Fruit fly (Drosophila melanogaster) whole organism, embryonic: ENCODE data around the gene CG43993.
A peak's percentile ranks its signal among the peaks of the same experiment; 100 is the strongest.

Experiments used
- Ada2b ChIP-seq: fragments of 200-800 bp; sonication (Bioruptor generic); IDR thresholded peaks from 2 replicates; pipeline ENCODE4 v1.3.6; 2022; ENCODE audit warnings: missing biosample characterization, missing genetic modification characterization
- CG12391 ChIP-seq: fragments of 200-800 bp; sonication (Bioruptor generic); optimal IDR thresholded peaks from 3 replicates; lab custom pipeline; 2018; ENCODE audit warnings: missing biosample characterization, mild to moderate bottlenecking, missing genetic modification characterization, moderate library complexity
- CG15011 ChIP-seq: fragments of 200-800 bp; sonication (Bioruptor generic); optimal IDR thresholded peaks from 3 replicates; lab custom pipeline; 2018; ENCODE audit warnings: missing biosample characterization, mild to moderate bottlenecking, missing genetic modification characterization
- CG17568 ChIP-seq: fragments of 200-800 bp; sonication (Bioruptor generic); optimal IDR thresholded peaks from 2 replicates; lab custom pipeline; 2018; ENCODE audit warnings: missing biosample characterization, mild to moderate bottlenecking, missing genetic modification characterization, moderate library complexity
- CG1792 ChIP-seq: fragments of 200-800 bp; sonication (Bioruptor generic); optimal IDR thresholded peaks from 2 replicates; lab custom pipeline; 2016; ENCODE audit warnings: missing biosample characterization, missing genetic modification characterization
- CG18476 ChIP-seq: fragments of 200-800 bp; sonication (Bioruptor generic); optimal IDR thresholded peaks from 2 replicates; lab custom pipeline; 2016; ENCODE audit warnings: missing biosample characterization, mild to moderate bottlenecking, missing genetic modification characterization
- CG2875 ChIP-seq: fragments of 200-800 bp; sonication (Bioruptor generic); optimal IDR thresholded peaks from 2 replicates; lab custom pipeline; 2017; ENCODE audit warnings: missing biosample characterization, mild to moderate bottlenecking, missing genetic modification characterization, missing genetic modification reagents
- CG30020 ChIP-seq: fragments of 200-800 bp; optimal IDR thresholded peaks from 2 replicates; lab custom pipeline; 2019; ENCODE audit warnings: missing biosample characterization, mild to moderate bottlenecking, missing genetic modification characterization, moderate library complexity
- CG30403 ChIP-seq: fragments of 200-800 bp; sonication (Bioruptor generic); optimal IDR thresholded peaks from 3 replicates; lab custom pipeline; 2016; ENCODE audit warnings: missing biosample characterization, missing genetic modification characterization
- CG3163 ChIP-seq: fragments of 200-800 bp; sonication (Bioruptor generic); optimal IDR thresholded peaks from 3 replicates; lab custom pipeline; 2016; ENCODE audit warnings: missing biosample characterization, missing genetic modification characterization
- CG32532 ChIP-seq: fragments of 200-800 bp; sonication (Bioruptor generic); IDR thresholded peaks from 2 replicates; pipeline ENCODE4 v1.3.6; 2022; ENCODE audit warnings: missing biosample characterization, missing genetic modification characterization
- CG34422 ChIP-seq: fragments of 200-800 bp; sonication (Bioruptor generic); IDR thresholded peaks from 3 replicates; pipeline ENCODE4 v1.3.6; 2022; ENCODE audit warnings: missing biosample characterization, missing genetic modification characterization
- CG4707 ChIP-seq: fragments of 200-800 bp; sonication (Bioruptor generic); optimal IDR thresholded peaks from 2 replicates; lab custom pipeline; 2018; ENCODE audit warnings: missing biosample characterization, mild to moderate bottlenecking, missing genetic modification characterization, moderate library complexity
- CG4730 ChIP-seq: fragments of 200-800 bp; sonication (Bioruptor generic); IDR thresholded peaks from 2 replicates; pipeline ENCODE4 v1.3.6; 2022; ENCODE audit warnings: missing biosample characterization, missing genetic modification characterization
- CG5245 ChIP-seq: fragments of 200-800 bp; sonication (Bioruptor generic); optimal IDR thresholded peaks from 3 replicates; lab custom pipeline; 2016; ENCODE audit warnings: missing biosample characterization, missing genetic modification characterization
- CG5953 ChIP-seq: fragments of 200-800 bp; sonication (Bioruptor generic); IDR thresholded peaks from 2 replicates; pipeline ENCODE4 v1.3.6; 2022; ENCODE audit warnings: missing biosample characterization, missing genetic modification characterization
- CG7357 ChIP-seq: fragments of 200-800 bp; sonication (Bioruptor generic); IDR thresholded peaks from 3 replicates; pipeline ENCODE4 v1.3.6; 2022; ENCODE audit warnings: missing biosample characterization, missing genetic modification characterization
- CG7786 ChIP-seq: fragments of 200-800 bp; sonication (Bioruptor generic); optimal IDR thresholded peaks from 2 replicates; lab custom pipeline; 2016; ENCODE audit warnings: missing biosample characterization, missing genetic modification characterization
- CG7928 ChIP-seq: fragments of 200-800 bp; sonication (Bioruptor generic); optimal IDR thresholded peaks from 2 replicates; lab custom pipeline; 2017; ENCODE audit warnings: missing biosample characterization, mild to moderate bottlenecking, missing genetic modification characterization
- CG9609 ChIP-seq: fragments of 200-800 bp; sonication (Bioruptor generic); optimal IDR thresholded peaks from 3 replicates; lab custom pipeline; 2016; ENCODE audit warnings: missing biosample characterization, missing genetic modification characterization
- CG9817 ChIP-seq: fragments of 200-800 bp; sonication (Bioruptor generic); optimal IDR thresholded peaks from 2 replicates; lab custom pipeline; 2018; ENCODE audit warnings: missing biosample characterization, mild to moderate bottlenecking, missing genetic modification characterization, moderate library complexity
- CrebB ChIP-seq: fragments of 200-800 bp; sonication (Bioruptor generic); optimal IDR thresholded peaks from 3 replicates; lab custom pipeline; 2018; ENCODE audit warnings: missing biosample characterization, mild to moderate bottlenecking, missing genetic modification characterization
- Dad ChIP-seq: fragments of 200-800 bp; sonication (Bioruptor generic); optimal IDR thresholded peaks from 3 replicates; lab custom pipeline; 2016; ENCODE audit warnings: missing biosample characterization, missing genetic modification characterization
- Dip3 ChIP-seq: fragments of 200-800 bp; sonication (Bioruptor generic); optimal IDR thresholded peaks from 3 replicates; lab custom pipeline; 2016; ENCODE audit warnings: missing biosample characterization, missing genetic modification characterization
- ERR ChIP-seq: fragments of 200-800 bp; sonication (Bioruptor generic); optimal IDR thresholded peaks from 2 replicates; lab custom pipeline; 2016; ENCODE audit warnings: missing biosample characterization, missing genetic modification characterization
- Fer3 ChIP-seq: fragments of 200-800 bp; sonication (Bioruptor generic); optimal IDR thresholded peaks from 2 replicates; lab custom pipeline; 2018; ENCODE audit warnings: missing biosample characterization, mild to moderate bottlenecking, missing genetic modification characterization, moderate library complexity
- H2.0 ChIP-seq: fragments of 200-800 bp; sonication (Bioruptor generic); IDR thresholded peaks from 2 replicates; pipeline ENCODE4 v1.3.6; 2022; ENCODE audit warnings: missing biosample characterization, missing genetic modification characterization
- Hsf ChIP-seq: fragments of 200-800 bp; sonication (Bioruptor generic); optimal IDR thresholded peaks from 3 replicates; lab custom pipeline; 2016; ENCODE audit warnings: missing biosample characterization, missing genetic modification characterization
- MESR4 ChIP-seq: fragments of 200-800 bp; sonication (Bioruptor generic); optimal IDR thresholded peaks from 2 replicates; lab custom pipeline; 2018; ENCODE audit warnings: missing biosample characterization, mild to moderate bottlenecking, missing genetic modification characterization, moderate library complexity
- NfI ChIP-seq: fragments of 200-800 bp; sonication (Bioruptor generic); optimal IDR thresholded peaks from 3 replicates; lab custom pipeline; 2018; ENCODE audit warnings: missing biosample characterization, mild to moderate bottlenecking, missing genetic modification characterization, moderate library complexity
- Rfx ChIP-seq: fragments of 200-800 bp; sonication (Bioruptor generic); IDR thresholded peaks from 2 replicates; pipeline ENCODE4 v1.3.6; 2022; ENCODE audit warnings: missing biosample characterization, missing genetic modification characterization
- Sox102F ChIP-seq: fragments of 200-800 bp; sonication (Bioruptor generic); optimal IDR thresholded peaks from 2 replicates; lab custom pipeline; 2018; ENCODE audit warnings: missing biosample characterization, mild to moderate bottlenecking, missing genetic modification characterization, moderate library complexity
- TFAM ChIP-seq: fragments of 200-800 bp; sonication (Bioruptor generic); optimal IDR thresholded peaks from 2 replicates; lab custom pipeline; 2017; ENCODE audit warnings: missing biosample characterization, missing genetic modification characterization, inconsistent platforms
- YL-1 ChIP-seq: fragments of 200-800 bp; sonication (Bioruptor generic); optimal IDR thresholded peaks from 3 replicates; lab custom pipeline; 2017; ENCODE audit warnings: missing biosample characterization, mild to moderate bottlenecking, missing genetic modification characterization
- aop ChIP-seq: fragments of 200-800 bp; sonication (Bioruptor generic); IDR thresholded peaks from 2 replicates; pipeline ENCODE4 v1.3.6; 2022; ENCODE audit warnings: missing biosample characterization, missing genetic modification characterization
- ash1 ChIP-seq: fragments of 200-800 bp; sonication (Bioruptor generic); optimal IDR thresholded peaks from 2 replicates; lab custom pipeline; 2018; ENCODE audit warnings: missing biosample characterization, mild to moderate bottlenecking, missing genetic modification characterization
- crol ChIP-seq: fragments of 200-800 bp; sonication (Bioruptor generic); IDR thresholded peaks from 2 replicates; pipeline ENCODE4 v1.3.6; 2022; ENCODE audit warnings: missing biosample characterization, missing genetic modification characterization
- eve ChIP-seq, 2 experiments: fragments of >200 bp; optimal IDR thresholded peaks; 2 replicates each; lab custom pipeline; 2017; ENCODE audit warnings: missing biosample characterization in 2 of 2, missing genetic modification characterization in 2 of 2
- ham ChIP-seq: fragments of 200-800 bp; sonication (Bioruptor generic); IDR thresholded peaks from 2 replicates; pipeline ENCODE4 v1.3.6; 2022; ENCODE audit warnings: missing biosample characterization, missing genetic modification characterization
- inv ChIP-seq: fragments of 200-800 bp; sonication (Bioruptor generic); IDR thresholded peaks from 2 replicates; pipeline ENCODE4 v1.3.6; 2022; ENCODE audit warnings: missing biosample characterization, missing genetic modification characterization; ENCODE audit not compliant: partially characterized antibody
- mam ChIP-seq: fragments of 200-800 bp; sonication (Bioruptor generic); optimal IDR thresholded peaks from 3 replicates; lab custom pipeline; 2016; ENCODE audit warnings: missing biosample characterization, missing genetic modification characterization
- nmo ChIP-seq: fragments of 200-800 bp; sonication (Bioruptor generic); optimal IDR thresholded peaks from 2 replicates; lab custom pipeline; 2018; ENCODE audit warnings: missing biosample characterization, mild to moderate bottlenecking, missing genetic modification characterization, moderate library complexity
- phol ChIP-seq: fragments of 200-800 bp; sonication (Bioruptor generic); optimal IDR thresholded peaks from 3 replicates; lab custom pipeline; 2018; ENCODE audit warnings: missing biosample characterization, mild to moderate bottlenecking, missing genetic modification characterization, moderate library complexity
- salm ChIP-seq: fragments of 200-800 bp; sonication (Bioruptor generic); optimal IDR thresholded peaks from 2 replicates; lab custom pipeline; 2018; ENCODE audit warnings: missing biosample characterization, mild to moderate bottlenecking, missing genetic modification characterization
- sc ChIP-seq, 3 experiments: fragments of >200 bp in 2 of 3; fragments of 200-800 bp in 1 of 3; sonication (Bioruptor generic) in 1 of 3; optimal IDR thresholded peaks; 2 replicates in 2 of 3; 3 replicates in 1 of 3; lab custom pipeline; 2017; ENCODE audit warnings: mild to moderate bottlenecking in 1 of 3, missing biosample characterization in 1 of 3, missing genetic modification characterization in 1 of 3, missing genetic modification reagents in 1 of 3
- sens-2 ChIP-seq: fragments of 200-800 bp; sonication (Bioruptor generic); IDR thresholded peaks from 2 replicates; pipeline ENCODE4 v1.3.6; 2022; ENCODE audit warnings: missing biosample characterization, missing genetic modification characterization
- seq ChIP-seq: fragments of 200-800 bp; sonication (Bioruptor generic); IDR thresholded peaks from 2 replicates; pipeline ENCODE4 v1.3.6; 2022; ENCODE audit warnings: missing biosample characterization, missing genetic modification characterization
- slp2 ChIP-seq: fragments of 200-800 bp; sonication (Bioruptor generic); optimal IDR thresholded peaks from 2 replicates; lab custom pipeline; 2016; ENCODE audit warnings: missing biosample characterization, missing genetic modification characterization
- ssp ChIP-seq: fragments of 200-800 bp; sonication (Bioruptor generic); IDR thresholded peaks from 2 replicates; pipeline ENCODE4 v1.3.6; 2022; ENCODE audit warnings: missing biosample characterization, missing genetic modification characterization
- vvl ChIP-seq: fragments of 200-800 bp; sonication (Bioruptor generic); IDR thresholded peaks from 2 replicates; pipeline ENCODE4 v1.3.6; 2022; ENCODE audit warnings: missing biosample characterization, missing genetic modification characterization
- zfh1 ChIP-seq: fragments of 200-800 bp; sonication (Bioruptor generic); IDR thresholded peaks from 3 replicates; pipeline ENCODE4 v1.3.6; 2022; ENCODE audit warnings: missing biosample characterization, missing genetic modification characterization

Gene CG43993

dm6 chr3L:12062788-12063218 is 30.4 kb downstream of the CG43993 start (continued):
- TF ChIP-seq inv (GFP tag; lab: Robert Waterston, UW): no peak
- peak; percentile 45 for TF ChIP-seq CG12391
- peak; percentile 33 for TF ChIP-seq nmo (GFP tag; lab: Kevin White, UChicago)
- TF ChIP-seq mam (GFP tag; lab: Kevin White, UChicago): no peak
- no peak for TF ChIP-seq YL-1 (GFP tag; lab: Kevin White, UChicago)
- no peak for TF ChIP-seq CG15011 (GFP tag; lab: Kevin White, UChicago)
- TF ChIP-seq CG4730 (GFP tag; lab: Robert Waterston, UW): peak; percentile 38; the same call in 1 of the 2 replicates
- no peak; the same call in 2 of the 3 replicates for TF ChIP-seq CG34422 (GFP tag; lab: Robert Waterston, UW)
- TF ChIP-seq CG7928 (GFP tag; lab: Kevin White, UChicago): no peak
- no peak for TF ChIP-seq CG30020 (tag; lab: Kevin White, UChicago)
- TF ChIP-seq CG5245: peak; percentile 26
- TF ChIP-seq crol: peak; percentile 55
- TF ChIP-seq CrebB (tag; lab: Kevin White, UChicago): no peak
- no peak for TF ChIP-seq CG1792 (GFP tag; lab: Kevin White, UChicago)
- TF ChIP-seq CG32532: no peak
- peak; percentile 20; the same call in 1 of the 3 replicates for TF ChIP-seq CG7357 (GFP tag; lab: Robert Waterston, UW)
- TF ChIP-seq Ada2b: no peak
- no peak for TF ChIP-seq Dad (GFP tag; lab: Kevin White, UChicago)
- TF ChIP-seq CG9609 (GFP tag; lab: Kevin White, UChicago): peak; percentile 13
- no peak for TF ChIP-seq CG18476 (GFP tag; lab: Kevin White, UChicago)
- no peak for TF ChIP-seq H2.0 (GFP tag; lab: Robert Waterston, UW)
- TF ChIP-seq vvl (GFP tag; lab: Robert Waterston, UW): peak; percentile 78
- peak; percentile 32 for TF ChIP-seq CG30403
- peak; percentile 42 for TF ChIP-seq Hsf
- no peak for TF ChIP-seq CG5953 (GFP tag; lab: Robert Waterston, UW)
- TF ChIP-seq ssp (GFP tag; lab: Robert Waterston, UW): peak; percentile 78
- no peak for TF ChIP-seq sc (optimal IDR thresholded peaks at IDR 0.05; lab: Kevin White, UChicago)
- no peak for TF ChIP-seq sc (GFP tag; optimal IDR thresholded peaks at IDR 0.05; lab: Kevin White, UChicago)
- no peak for TF ChIP-seq ham (GFP tag; lab: Robert Waterston, UW)
- peak; percentile 5 for TF ChIP-seq TFAM
- peak; percentile 90 for TF ChIP-seq zfh1 (GFP tag; lab: Robert Waterston, UW)
- no peak for TF ChIP-seq CG9817 (tag; lab: Kevin White, UChicago)
- no peak for TF ChIP-seq ERR (GFP tag; lab: Kevin White, UChicago)
- 0 out of 2 replicates have a peak, but pooled peaks have one; percentile 22 for TF ChIP-seq aop (GFP tag; lab: Robert Waterston, UW)
- TF ChIP-seq Sox102F (GFP tag; lab: Kevin White, UChicago): peak; percentile 26
- TF ChIP-seq slp2 (GFP tag; lab: Kevin White, UChicago): no peak
- TF ChIP-seq Dip3 (GFP tag; lab: Kevin White, UChicago): no peak
- TF ChIP-seq ash1 (GFP tag; lab: Kevin White, UChicago): no peak
- peak; percentile 33 for TF ChIP-seq CG7786 (GFP tag; lab: Kevin White, UChicago)
- no peak for TF ChIP-seq CG3163 (GFP tag; lab: Kevin White, UChicago)
- no peak for TF ChIP-seq eve (GFP tag; optimal IDR thresholded peaks at IDR 0.05; lab: Kevin White, UChicago)
- TF ChIP-seq MESR4 (GFP tag; lab: Kevin White, UChicago): no peak
- peak; percentile 1 for TF ChIP-seq NfI
- peak; percentile 7 for TF ChIP-seq CG2875 (GFP tag; lab: Kevin White, UChicago)
- TF ChIP-seq Fer3 (tag; lab: Kevin White, UChicago): no peak
- TF ChIP-seq CG17568 (GFP tag; lab: Kevin White, UChicago): no peak
- TF ChIP-seq salm (tag; lab: Kevin White, UChicago): no peak
- peak; percentile 22 for TF ChIP-seq CG4707 (GFP tag; lab: Kevin White, UChicago)
- no peak for TF ChIP-seq Rfx (GFP tag; lab: Robert Waterston, UW)
- TF ChIP-seq phol (tag; lab: Kevin White, UChicago): peak; percentile 52
- TF ChIP-seq sens-2: peak; percentile 49
- TF ChIP-seq seq (GFP tag; lab: Robert Waterston, UW): no peak
